Worm (Caenorhabditis elegans): ENCODE data around the gene math-3.

ce11 chrII:1731932-1732331 lies 40.0 kb upstream of the math-3 start, which contains the start of gene ceh-82:
- TF ChIP-seq dao-5 (tag; optimal IDR thresholded peaks at IDR 0.05), result no peak
- TF ChIP-seq him-1 (tag; optimal IDR thresholded peaks at IDR 0.05), result no peak
